Fruit fly (Drosophila melanogaster) whole organism, embryonic: ENCODE data around the gene CG13454.

Experiments
- Atf3 ChIP-seq: fragments of 200-800 bp; sonication (Bioruptor generic); optimal IDR thresholded peaks from 3 replicates; lab custom pipeline; 2016; ENCODE audit warnings: missing biosample characterization, missing genetic modification characterization
- BEAF-32 ChIP-seq: fragments of 200-800 bp; sonication (Bioruptor generic); optimal IDR thresholded peaks from 3 replicates; lab custom pipeline; 2017; ENCODE audit warnings: missing biosample characterization, missing genetic modification characterization, mild to moderate bottlenecking, moderate library complexity, missing genetic modification reagents
- CG10321 ChIP-seq: fragments of 200-800 bp; sonication (Bioruptor generic); IDR thresholded peaks from 2 replicates; pipeline ENCODE4 v1.3.6; 2022; ENCODE audit warnings: missing biosample characterization, missing genetic modification characterization
- CG12769 ChIP-seq: fragments of 200-800 bp; sonication (Bioruptor generic); optimal IDR thresholded peaks from 2 replicates; lab custom pipeline; 2019; ENCODE audit warnings: missing biosample characterization, mild to moderate bottlenecking, missing genetic modification characterization, moderate library complexity
- CG13123 ChIP-seq: fragments of 200-800 bp; sonication (Bioruptor generic); optimal IDR thresholded peaks from 2 replicates; lab custom pipeline; 2016; ENCODE audit warnings: missing biosample characterization, missing genetic modification characterization
- CG13624 ChIP-seq: fragments of 200-800 bp; sonication (Bioruptor generic); optimal IDR thresholded peaks from 2 replicates; lab custom pipeline; 2016; ENCODE audit warnings: missing biosample characterization, missing genetic modification characterization
- CG13894 ChIP-seq: fragments of 200-800 bp; sonication (Bioruptor generic); optimal IDR thresholded peaks from 3 replicates; lab custom pipeline; 2018; ENCODE audit warnings: missing biosample characterization, mild to moderate bottlenecking, missing genetic modification characterization, moderate library complexity
- CG14667 ChIP-seq: fragments of 200-800 bp; sonication (Bioruptor generic); IDR thresholded peaks from 2 replicates; pipeline ENCODE4 v1.3.6; 2022; ENCODE audit warnings: missing biosample characterization, missing genetic modification characterization
- CG17385 ChIP-seq: fragments of 200-800 bp; sonication (Bioruptor generic); optimal IDR thresholded peaks from 3 replicates; lab custom pipeline; 2018; ENCODE audit warnings: missing biosample characterization, mild to moderate bottlenecking, missing genetic modification characterization
- CG1792 ChIP-seq: fragments of 200-800 bp; sonication (Bioruptor generic); optimal IDR thresholded peaks from 2 replicates; lab custom pipeline; 2016; ENCODE audit warnings: missing biosample characterization, missing genetic modification characterization
- CG30431 ChIP-seq: fragments of 200-800 bp; sonication (Bioruptor generic); optimal IDR thresholded peaks from 2 replicates; lab custom pipeline; 2017; ENCODE audit warnings: missing biosample characterization, missing genetic modification characterization
- CG3065 ChIP-seq: fragments of 200-800 bp; sonication (Bioruptor generic); optimal IDR thresholded peaks from 2 replicates; lab custom pipeline; 2016; ENCODE audit warnings: missing biosample characterization, missing genetic modification characterization
- CG3163 ChIP-seq: fragments of 200-800 bp; sonication (Bioruptor generic); optimal IDR thresholded peaks from 3 replicates; lab custom pipeline; 2016; ENCODE audit warnings: missing biosample characterization, missing genetic modification characterization
- CG32532 ChIP-seq: fragments of 200-800 bp; sonication (Bioruptor generic); IDR thresholded peaks from 2 replicates; pipeline ENCODE4 v1.3.6; 2022; ENCODE audit warnings: missing biosample characterization, missing genetic modification characterization
- CG33213 ChIP-seq: fragments of 200-800 bp; sonication (Bioruptor generic); optimal IDR thresholded peaks from 3 replicates; lab custom pipeline; 2016; ENCODE audit warnings: missing biosample characterization, missing genetic modification characterization
- CG3995 ChIP-seq: fragments of 200-800 bp; sonication (Bioruptor generic); optimal IDR thresholded peaks from 3 replicates; lab custom pipeline; 2016; ENCODE audit warnings: missing biosample characterization, missing genetic modification characterization
- CG4282 ChIP-seq: fragments of 200-800 bp; sonication (Bioruptor generic); optimal IDR thresholded peaks from 2 replicates; lab custom pipeline; 2016; ENCODE audit warnings: missing biosample characterization, missing genetic modification characterization
- CG4820 ChIP-seq: fragments of 200-800 bp; sonication (Bioruptor generic); optimal IDR thresholded peaks from 3 replicates; lab custom pipeline; 2016; ENCODE audit warnings: missing biosample characterization, missing genetic modification characterization
- CG7963 ChIP-seq: fragments of 200-800 bp; sonication (Bioruptor generic); IDR thresholded peaks from 3 replicates; pipeline ENCODE4 v1.3.6; 2022; ENCODE audit warnings: missing biosample characterization, missing genetic modification characterization; ENCODE audit not compliant: partially characterized antibody
- CG8478 ChIP-seq: fragments of >200 bp; optimal IDR thresholded peaks from 2 replicates; lab custom pipeline; 2018
- CG8765 ChIP-seq: fragments of 200-800 bp; sonication (Bioruptor generic); IDR thresholded peaks from 2 replicates; pipeline ENCODE4 v1.3.6; 2022; ENCODE audit warnings: missing biosample characterization, missing genetic modification characterization
- CG9215 ChIP-seq: fragments of 200-800 bp; sonication (Bioruptor generic); IDR thresholded peaks from 2 replicates; pipeline ENCODE4 v1.3.6; 2022; ENCODE audit warnings: missing biosample characterization, missing genetic modification characterization
- Elba2 ChIP-seq: fragments of 200-800 bp; sonication (Bioruptor generic); optimal IDR thresholded peaks from 3 replicates; lab custom pipeline; 2016; ENCODE audit warnings: missing biosample characterization, missing genetic modification characterization
- Ets97D ChIP-seq: fragments of 200-800 bp; sonication (Bioruptor generic); optimal IDR thresholded peaks from 3 replicates; lab custom pipeline; 2016; ENCODE audit warnings: missing biosample characterization, missing genetic modification characterization
- Jarid2 ChIP-seq: fragments of 200-800 bp; sonication (Bioruptor generic); optimal IDR thresholded peaks from 3 replicates; lab custom pipeline; 2017; ENCODE audit warnings: mild to moderate bottlenecking, missing biosample characterization, missing genetic modification reagents, missing genetic modification characterization
- Med ChIP-seq: fragments of 200-800 bp; sonication (Bioruptor generic); peaks from one replicate; lab custom pipeline; 2016; ENCODE audit warnings: missing biosample characterization, missing genetic modification characterization, mild to moderate bottlenecking, inconsistent platforms, moderate library complexity
- Nf-YB ChIP-seq: fragments of 200-800 bp; sonication (Bioruptor generic); optimal IDR thresholded peaks from 3 replicates; lab custom pipeline; 2019; ENCODE audit warnings: missing biosample characterization, mild to moderate bottlenecking, missing genetic modification characterization, moderate library complexity
- Oaz ChIP-seq: fragments of 200-800 bp; sonication (Bioruptor generic); IDR thresholded peaks from 2 replicates; pipeline ENCODE4 v1.3.6; 2022; ENCODE audit warnings: missing biosample characterization, missing genetic modification characterization
- Poxn ChIP-seq: fragments of 200-800 bp; sonication (Bioruptor generic); IDR thresholded peaks from 2 replicates; pipeline ENCODE4 v1.3.6; 2022; ENCODE audit warnings: missing biosample characterization, missing genetic modification characterization
- TFAM ChIP-seq: fragments of 200-800 bp; sonication (Bioruptor generic); optimal IDR thresholded peaks from 2 replicates; lab custom pipeline; 2017; ENCODE audit warnings: missing biosample characterization, missing genetic modification characterization, inconsistent platforms
- Trl ChIP-seq, 3 experiments: fragments of >200 bp in 2 of 3; fragments of 200-800 bp in 1 of 3; sonication (Bioruptor generic) in 1 of 3; optimal IDR thresholded peaks; 2 replicates in 1 of 3; 3 replicates in 2 of 3; lab custom pipeline; 2016 to 2017; ENCODE audit warnings: missing biosample characterization in 1 of 3, missing genetic modification characterization in 1 of 3
- chinmo ChIP-seq: fragments of 200-800 bp; sonication (Bioruptor generic); IDR thresholded peaks from 4 replicates; pipeline ENCODE4 v1.3.6; 2022; ENCODE audit warnings: missing biosample characterization, missing genetic modification characterization; ENCODE audit not compliant: partially characterized antibody
- ci ChIP-seq: fragments of 200-800 bp; sonication (Bioruptor generic); IDR thresholded peaks from 3 replicates; pipeline ENCODE4 v1.3.6; 2022; ENCODE audit warnings: missing biosample characterization, missing genetic modification characterization
- crp ChIP-seq, 2 experiments: fragments of 200-800 bp; sonication (Bioruptor generic); optimal IDR thresholded peaks; 2 replicates in 1 of 2; 3 replicates in 1 of 2; lab custom pipeline; 2017; ENCODE audit warnings: missing biosample characterization in 2 of 2, missing genetic modification characterization in 2 of 2, mild to moderate bottlenecking in 1 of 2, moderate library complexity in 1 of 2
- disco-r ChIP-seq: fragments of 200-800 bp; sonication (Bioruptor generic); optimal IDR thresholded peaks from 2 replicates; lab custom pipeline; 2016; ENCODE audit warnings: missing biosample characterization, missing genetic modification characterization
- emc ChIP-seq: fragments of 200-800 bp; sonication (Bioruptor generic); optimal IDR thresholded peaks from 2 replicates; lab custom pipeline; 2016; ENCODE audit warnings: missing biosample characterization, missing genetic modification characterization
- eve ChIP-seq, 2 experiments: fragments of >200 bp; optimal IDR thresholded peaks; 2 replicates each; lab custom pipeline; 2017; ENCODE audit warnings: missing biosample characterization in 2 of 2, missing genetic modification characterization in 2 of 2
- gfzf ChIP-seq: fragments of 200-800 bp; sonication (Bioruptor generic); optimal IDR thresholded peaks from 2 replicates; lab custom pipeline; 2016; ENCODE audit warnings: missing biosample characterization, mild to moderate bottlenecking, missing genetic modification characterization, moderate library complexity
- grn ChIP-seq: fragments of 200-800 bp; sonication (Bioruptor generic); optimal IDR thresholded peaks from 3 replicates; lab custom pipeline; 2017; ENCODE audit warnings: missing biosample characterization, missing genetic modification characterization
- kay ChIP-seq: fragments of 200-800 bp; sonication (Bioruptor generic); optimal IDR thresholded peaks from 2 replicates; lab custom pipeline; 2016; ENCODE audit warnings: missing biosample characterization, missing genetic modification characterization
- ken ChIP-seq: fragments of 200-800 bp; sonication (Bioruptor generic); IDR thresholded peaks from 3 replicates; pipeline ENCODE4 v1.3.6; 2022; ENCODE audit warnings: missing biosample characterization, missing genetic modification characterization
- nerfin-1 ChIP-seq: fragments of 200-800 bp; sonication (Bioruptor generic); optimal IDR thresholded peaks from 3 replicates; lab custom pipeline; 2019; ENCODE audit warnings: missing biosample characterization, mild to moderate bottlenecking, missing genetic modification characterization, moderate library complexity
- nom ChIP-seq: fragments of 200-800 bp; sonication (Bioruptor generic); optimal IDR thresholded peaks from 2 replicates; lab custom pipeline; 2017; ENCODE audit warnings: missing biosample characterization, missing genetic modification characterization, mild to moderate bottlenecking, moderate library complexity, missing genetic modification reagents
- peb ChIP-seq: fragments of 200-800 bp; sonication (Bioruptor generic); IDR thresholded peaks from 2 replicates; pipeline ENCODE4 v1.3.6; 2022; ENCODE audit warnings: missing biosample characterization, missing genetic modification characterization
- pita ChIP-seq: fragments of 200-800 bp; sonication (Bioruptor generic); optimal IDR thresholded peaks from 2 replicates; lab custom pipeline; 2017; ENCODE audit warnings: missing biosample characterization, mild to moderate bottlenecking, missing genetic modification characterization
- pzg ChIP-seq: fragments of 200-800 bp; sonication (Bioruptor generic); optimal IDR thresholded peaks from 3 replicates; lab custom pipeline; 2018; ENCODE audit warnings: missing biosample characterization, mild to moderate bottlenecking, missing genetic modification characterization, moderate library complexity
- row ChIP-seq: fragments of 200-800 bp; sonication (Bioruptor generic); IDR thresholded peaks from 3 replicates; pipeline ENCODE4 v1.3.6; 2022; ENCODE audit warnings: missing biosample characterization, missing genetic modification characterization
- salm ChIP-seq: fragments of 200-800 bp; sonication (Bioruptor generic); optimal IDR thresholded peaks from 2 replicates; lab custom pipeline; 2018; ENCODE audit warnings: missing biosample characterization, mild to moderate bottlenecking, missing genetic modification characterization
- sens ChIP-seq: fragments of 200-800 bp; sonication (Bioruptor generic); peaks from one replicate; lab custom pipeline; 2016; ENCODE audit warnings: missing biosample characterization, missing genetic modification characterization
- ttk ChIP-seq: fragments of 200-800 bp; sonication (Bioruptor generic); IDR thresholded peaks from 2 replicates; pipeline ENCODE4 v2.1.2; 2022; ENCODE audit warnings: missing biosample characterization, missing genetic modification characterization
- unpg ChIP-seq: fragments of 200-800 bp; sonication (Bioruptor generic); optimal IDR thresholded peaks from 3 replicates; lab custom pipeline; 2018; ENCODE audit warnings: missing biosample characterization, mild to moderate bottlenecking, missing genetic modification characterization, moderate library complexity

The CG13454 gene

dm6 chr3L:15511688-15512250 is 5.1 kb downstream of the CG13454 start (continued):
- TF ChIP-seq disco-r (no peak), CG33213 (no peak), CG4282 (no peak), TFAM (GFP tag; lab: Kevin White, UChicago) (no peak), unpg (GFP tag; lab: Kevin White, UChicago) (no peak), BEAF-32 (no peak), CG7963 (GFP tag; lab: Robert Waterston, UW) (no peak), row (no peak), CG1792 (GFP tag; lab: Kevin White, UChicago) (no peak), Poxn (GFP tag; lab: Robert Waterston, UW) (no peak), Ets97D (GFP tag; lab: Kevin White, UChicago) (no peak)

DNA sequence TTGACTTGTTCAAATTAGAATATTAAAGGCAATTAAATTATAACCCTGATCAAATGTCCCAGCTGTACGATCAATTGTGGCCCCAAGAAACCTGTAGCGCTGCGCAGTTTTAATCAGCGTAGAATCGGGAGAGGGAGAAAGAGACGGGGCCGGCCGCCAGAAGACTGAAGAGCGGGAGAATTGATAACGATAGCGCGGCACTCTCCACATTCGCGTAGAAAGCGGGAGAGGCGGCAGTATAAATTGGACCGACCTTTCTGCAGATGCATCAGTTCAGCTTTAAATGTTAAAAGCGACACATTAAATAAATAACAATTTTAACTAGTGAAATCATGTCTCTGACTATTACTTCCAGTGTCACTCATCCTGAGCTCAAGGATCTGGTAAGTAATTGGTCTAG is 6.1 kb downstream of the CG13454 start, which contains the start of gene MsrA:
Gene MsrA (plus strand): TSS at position 266 of the 400 bp plus-strand sequence.
- TF ChIP-seq CG3163 (GFP tag; lab: Kevin White, UChicago) = peak; percentile 59
- no peak for TF ChIP-seq kay
- no peak for TF ChIP-seq crp (GFP tag; optimal IDR thresholded peaks at IDR 0.05; lab: Kevin White, UChicago)
- no peak for TF ChIP-seq Nf-YB (GFP tag; lab: Kevin White, UChicago)
- no peak for TF ChIP-seq Elba2 (GFP tag; lab: Kevin White, UChicago)
- peak; percentile 35 for TF ChIP-seq CG12769 (tag; lab: Kevin White, UChicago)
- TF ChIP-seq CG13894 (tag; lab: Kevin White, UChicago) = no peak
- peak; percentile 16 for TF ChIP-seq CG17385 (GFP tag; lab: Kevin White, UChicago)
- no peak for TF ChIP-seq CG8478
- TF ChIP-seq CG13624 (GFP tag; lab: Kevin White, UChicago) = no peak
- 0 out of 4 replicates have a peak, but pooled peaks have one; percentile 15 for TF ChIP-seq chinmo
- TF ChIP-seq nom = peak; percentile 58
- peak; percentile 72 to 74 for TF ChIP-seq Trl (optimal IDR thresholded peaks at IDR 0.05; lab: Kevin White, UChicago)
- no peak for TF ChIP-seq Trl (GFP tag; optimal IDR thresholded peaks at IDR 0.05; lab: Kevin White, UChicago)
- TF ChIP-seq eve (GFP tag; optimal IDR thresholded peaks at IDR 0.05; lab: Kevin White, UChicago) = no peak
- no peak for TF ChIP-seq salm (tag; lab: Kevin White, UChicago)
- no peak for TF ChIP-seq CG3995 (GFP tag; lab: Kevin White, UChicago)
- TF ChIP-seq CG10321 (GFP tag; lab: Robert Waterston, UW) = no peak
- TF ChIP-seq ken = no peak
- TF ChIP-seq grn (GFP tag; lab: Kevin White, UChicago) = peak; percentile 45
- TF ChIP-seq peb (GFP tag; lab: Robert Waterston, UW) = no peak
- 0 out of 3 replicates have a peak, but pooled peaks have one; percentile 29 for TF ChIP-seq ci (GFP tag; lab: Robert Waterston, UW)
- TF ChIP-seq CG8765 = no peak
- TF ChIP-seq ttk (GFP tag; lab: Robert Waterston, UW) = no peak
- TF ChIP-seq sens (GFP tag; lab: Kevin White, UChicago) = peak; percentile 63
- TF ChIP-seq Oaz (GFP tag; lab: Robert Waterston, UW) = no peak
- TF ChIP-seq Med (GFP tag; lab: Kevin White, UChicago) = peak; percentile 44
- TF ChIP-seq CG9215 = no peak
- no peak for TF ChIP-seq CG30431 (GFP tag; lab: Kevin White, UChicago)
- no peak for TF ChIP-seq CG13123 (GFP tag; lab: Kevin White, UChicago)
- peak; percentile 59 for TF ChIP-seq Jarid2
- TF ChIP-seq CG4820 (GFP tag; lab: Kevin White, UChicago) = no peak
- no peak for TF ChIP-seq pzg (GFP tag; lab: Kevin White, UChicago)
- TF ChIP-seq gfzf (GFP tag; lab: Kevin White, UChicago) = no peak
- TF ChIP-seq emc = no peak
- TF ChIP-seq CG32532 = peak; percentile 35; the same call in 1 of the 2 replicates
- no peak for TF ChIP-seq nerfin-1
- no peak for TF ChIP-seq CG3065
- TF ChIP-seq CG14667 = no peak
- no peak for TF ChIP-seq Atf3 (GFP tag; lab: Kevin White, UChicago)
- no peak for TF ChIP-seq pita (GFP tag; lab: Kevin White, UChicago)
